Fruit fly (Drosophila melanogaster) whole organism, embryonic: ENCODE data around the gene Grd.

ENCODE experiments used
- Ada2b ChIP-seq: fragments of 200-800 bp; sonication (Bioruptor generic); IDR thresholded peaks from 2 replicates; pipeline ENCODE4 v1.3.6; 2022; ENCODE audit warnings: missing biosample characterization, missing genetic modification characterization
- Aef1 ChIP-seq: fragments of 200-800 bp; sonication (Bioruptor generic); IDR thresholded peaks from 3 replicates; pipeline ENCODE4 v1.3.6; 2022; ENCODE audit warnings: missing biosample characterization, missing genetic modification characterization
- BtbVII ChIP-seq: fragments of 200-800 bp; sonication (Bioruptor generic); optimal IDR thresholded peaks from 3 replicates; lab custom pipeline; 2017; ENCODE audit warnings: missing biosample characterization, mild to moderate bottlenecking, missing genetic modification characterization
- C15 ChIP-seq: fragments of 200-800 bp; sonication (Bioruptor generic); IDR thresholded peaks from 3 replicates; pipeline ENCODE4 v1.3.6; 2022; ENCODE audit warnings: missing biosample characterization, missing genetic modification characterization
- CG10267 ChIP-seq: fragments of 200-800 bp; sonication (Bioruptor generic); optimal IDR thresholded peaks from 2 replicates; lab custom pipeline; 2018; ENCODE audit warnings: missing biosample characterization, mild to moderate bottlenecking, missing genetic modification characterization, moderate library complexity
- CG10462 ChIP-seq: fragments of 200-800 bp; sonication (Bioruptor generic); optimal IDR thresholded peaks from 2 replicates; lab custom pipeline; 2016; ENCODE audit warnings: missing biosample characterization, missing genetic modification characterization
- CG10543 ChIP-seq: fragments of 200-800 bp; sonication (Bioruptor generic); optimal IDR thresholded peaks from 3 replicates; lab custom pipeline; 2017; ENCODE audit warnings: missing biosample characterization, mild to moderate bottlenecking, missing genetic modification characterization, moderate library complexity
- CG11456 ChIP-seq: fragments of 200-800 bp; sonication (Bioruptor generic); IDR thresholded peaks from 3 replicates; pipeline ENCODE4 v1.3.6; 2022; ENCODE audit warnings: missing biosample characterization, missing genetic modification characterization
- CG11723 ChIP-seq: fragments of 200-800 bp; sonication (Bioruptor generic); optimal IDR thresholded peaks from 2 replicates; lab custom pipeline; 2017; ENCODE audit warnings: missing biosample characterization, mild to moderate bottlenecking, missing genetic modification characterization
- CG13775 ChIP-seq: fragments of 200-800 bp; sonication (Bioruptor generic); optimal IDR thresholded peaks from 3 replicates; lab custom pipeline; 2017; ENCODE audit warnings: missing biosample characterization, mild to moderate bottlenecking, missing genetic modification characterization
- CG15269 ChIP-seq: fragments of 200-800 bp; sonication (Bioruptor generic); optimal IDR thresholded peaks from 2 replicates; lab custom pipeline; 2018; ENCODE audit warnings: missing biosample characterization, mild to moderate bottlenecking, missing genetic modification characterization, moderate library complexity
- CG1647 ChIP-seq: fragments of 200-800 bp; sonication (Bioruptor generic); optimal IDR thresholded peaks from 3 replicates; lab custom pipeline; 2016; ENCODE audit warnings: missing biosample characterization, missing genetic modification characterization
- CG17328 ChIP-seq: fragments of 200-800 bp; sonication (Bioruptor generic); IDR thresholded peaks from 2 replicates; pipeline ENCODE4 v1.3.6; 2022; ENCODE audit warnings: missing biosample characterization, missing genetic modification characterization
- CG18011 ChIP-seq: fragments of 200-800 bp; sonication (Bioruptor generic); optimal IDR thresholded peaks from 2 replicates; lab custom pipeline; 2017; ENCODE audit warnings: missing biosample characterization, missing genetic modification characterization, mild to moderate bottlenecking, moderate library complexity, missing genotype
- CG2120 ChIP-seq: fragments of 200-800 bp; sonication (Bioruptor generic); optimal IDR thresholded peaks from 3 replicates; lab custom pipeline; 2016; ENCODE audit warnings: missing biosample characterization, missing genetic modification characterization
- CG32532 ChIP-seq: fragments of 200-800 bp; sonication (Bioruptor generic); IDR thresholded peaks from 2 replicates; pipeline ENCODE4 v1.3.6; 2022; ENCODE audit warnings: missing biosample characterization, missing genetic modification characterization
- CG3281 ChIP-seq: fragments of 200-800 bp; sonication (Bioruptor generic); optimal IDR thresholded peaks from 3 replicates; lab custom pipeline; 2017; ENCODE audit warnings: missing biosample characterization, mild to moderate bottlenecking, missing genetic modification characterization
- CG8281 ChIP-seq: fragments of 200-800 bp; sonication (Bioruptor generic); optimal IDR thresholded peaks from 2 replicates; lab custom pipeline; 2018; ENCODE audit warnings: missing biosample characterization, mild to moderate bottlenecking, missing genetic modification characterization, moderate library complexity
- CG8290 ChIP-seq, 3 experiments: fragments of 200-800 bp; sonication (Bioruptor generic); optimal IDR thresholded peaks; 2 replicates each; lab custom pipeline; 2016 to 2019; ENCODE audit warnings: missing biosample characterization in 3 of 3, missing genetic modification characterization in 3 of 3, mild to moderate bottlenecking in 2 of 3, moderate library complexity in 1 of 3
- CG9797 ChIP-seq: fragments of 200-800 bp; sonication (Bioruptor generic); optimal IDR thresholded peaks from 3 replicates; lab custom pipeline; 2018; ENCODE audit warnings: missing biosample characterization, mild to moderate bottlenecking, missing genetic modification characterization
- D19A ChIP-seq: fragments of 200-800 bp; optimal IDR thresholded peaks from 3 replicates; lab custom pipeline; 2019; ENCODE audit warnings: missing biosample characterization, mild to moderate bottlenecking, missing genetic modification characterization, moderate library complexity
- Deaf1 ChIP-seq: fragments of 200-800 bp; optimal IDR thresholded peaks from 3 replicates; lab custom pipeline; 2019; ENCODE audit warnings: missing biosample characterization, mild to moderate bottlenecking, missing genetic modification characterization, moderate library complexity
- Ets97D ChIP-seq: fragments of 200-800 bp; sonication (Bioruptor generic); optimal IDR thresholded peaks from 3 replicates; lab custom pipeline; 2016; ENCODE audit warnings: missing biosample characterization, missing genetic modification characterization
- H2.0 ChIP-seq: fragments of 200-800 bp; sonication (Bioruptor generic); IDR thresholded peaks from 2 replicates; pipeline ENCODE4 v1.3.6; 2022; ENCODE audit warnings: missing biosample characterization, missing genetic modification characterization
- HLH4C ChIP-seq: fragments of 200-800 bp; sonication (Bioruptor generic); IDR thresholded peaks from 3 replicates; pipeline ENCODE4 v1.3.6; 2022; ENCODE audit warnings: missing biosample characterization, missing genetic modification characterization; ENCODE audit not compliant: partially characterized antibody
- Hmx ChIP-seq: fragments of 200-800 bp; sonication (Bioruptor generic); optimal IDR thresholded peaks from 2 replicates; lab custom pipeline; 2016; ENCODE audit warnings: missing biosample characterization, missing genetic modification characterization
- Hsf ChIP-seq: fragments of 200-800 bp; sonication (Bioruptor generic); optimal IDR thresholded peaks from 3 replicates; lab custom pipeline; 2016; ENCODE audit warnings: missing biosample characterization, missing genetic modification characterization
- Nf-YB ChIP-seq: fragments of 200-800 bp; sonication (Bioruptor generic); optimal IDR thresholded peaks from 3 replicates; lab custom pipeline; 2019; ENCODE audit warnings: missing biosample characterization, mild to moderate bottlenecking, missing genetic modification characterization, moderate library complexity
- Pdp1 ChIP-seq, 2 experiments: fragments of 200-800 bp; sonication (Bioruptor generic); optimal IDR thresholded peaks; 3 replicates each; lab custom pipeline; 2016; ENCODE audit warnings: missing biosample characterization in 2 of 2, missing genetic modification characterization in 2 of 2, mild to moderate bottlenecking in 1 of 2, moderate library complexity in 1 of 2
- Trl ChIP-seq, 3 experiments: fragments of >200 bp in 2 of 3; fragments of 200-800 bp in 1 of 3; sonication (Bioruptor generic) in 1 of 3; optimal IDR thresholded peaks; 2 replicates in 1 of 3; 3 replicates in 2 of 3; lab custom pipeline; 2016 to 2017; ENCODE audit warnings: missing biosample characterization in 1 of 3, missing genetic modification characterization in 1 of 3
- br ChIP-seq: fragments of >200 bp; optimal IDR thresholded peaks from 2 replicates; lab custom pipeline; 2017
- chinmo ChIP-seq: fragments of 200-800 bp; sonication (Bioruptor generic); IDR thresholded peaks from 4 replicates; pipeline ENCODE4 v1.3.6; 2022; ENCODE audit warnings: missing biosample characterization, missing genetic modification characterization; ENCODE audit not compliant: partially characterized antibody
- disco-r ChIP-seq: fragments of 200-800 bp; sonication (Bioruptor generic); optimal IDR thresholded peaks from 2 replicates; lab custom pipeline; 2016; ENCODE audit warnings: missing biosample characterization, missing genetic modification characterization
- fd102C ChIP-seq: fragments of 200-800 bp; sonication (Bioruptor generic); optimal IDR thresholded peaks from 2 replicates; lab custom pipeline; 2018; ENCODE audit warnings: missing biosample characterization, mild to moderate bottlenecking, missing genetic modification characterization, moderate library complexity
- ftz-f1 ChIP-seq: fragments of 200-800 bp; sonication (Bioruptor generic); optimal IDR thresholded peaks from 2 replicates; lab custom pipeline; 2016; ENCODE audit warnings: missing biosample characterization, missing genetic modification characterization
- gfzf ChIP-seq: fragments of 200-800 bp; sonication (Bioruptor generic); optimal IDR thresholded peaks from 2 replicates; lab custom pipeline; 2016; ENCODE audit warnings: missing biosample characterization, mild to moderate bottlenecking, missing genetic modification characterization, moderate library complexity
- gsb ChIP-seq: fragments of 200-800 bp; sonication (Bioruptor generic); IDR thresholded peaks from 2 replicates; pipeline ENCODE4 v1.3.6; 2022; ENCODE audit warnings: missing biosample characterization, missing genetic modification characterization
- hbn ChIP-seq: fragments of 200-800 bp; sonication (Bioruptor generic); IDR thresholded peaks from 2 replicates; pipeline ENCODE4 v1.3.6; 2022; ENCODE audit warnings: missing biosample characterization, missing genetic modification characterization; ENCODE audit not compliant: partially characterized antibody
- her ChIP-seq: fragments of 200-800 bp; sonication (Bioruptor generic); optimal IDR thresholded peaks from 2 replicates; lab custom pipeline; 2016; ENCODE audit warnings: missing biosample characterization, missing genetic modification characterization
- insv ChIP-seq, 2 experiments: fragments of 200-800 bp; sonication (Bioruptor generic); optimal IDR thresholded peaks; 3 replicates each; lab custom pipeline; 2016 to 2018; ENCODE audit warnings: missing biosample characterization in 2 of 2, missing genetic modification characterization in 2 of 2
- knrl ChIP-seq: fragments of 200-800 bp; sonication (Bioruptor generic); IDR thresholded peaks from 3 replicates; pipeline ENCODE4 v1.3.6; 2022; ENCODE audit warnings: missing biosample characterization, missing genetic modification characterization; ENCODE audit not compliant: partially characterized antibody
- lab ChIP-seq: fragments of 200-800 bp; sonication (Bioruptor generic); optimal IDR thresholded peaks from 3 replicates; lab custom pipeline; 2017; ENCODE audit warnings: missing biosample characterization, missing genetic modification characterization, mild to moderate bottlenecking, moderate library complexity, missing genetic modification reagents
- mirr ChIP-seq: fragments of 200-800 bp; sonication (Bioruptor generic); optimal IDR thresholded peaks from 3 replicates; lab custom pipeline; 2018; ENCODE audit warnings: missing biosample characterization, mild to moderate bottlenecking, missing genetic modification characterization
- nerfin-2 ChIP-seq: fragments of 200-800 bp; sonication (Bioruptor generic); IDR thresholded peaks from 2 replicates; pipeline ENCODE4 v1.3.6; 2022; ENCODE audit warnings: missing biosample characterization, missing genetic modification characterization; ENCODE audit not compliant: partially characterized antibody
- oc ChIP-seq: fragments of 200-800 bp; sonication (Bioruptor generic); optimal IDR thresholded peaks from 2 replicates; lab custom pipeline; 2018; ENCODE audit warnings: missing biosample characterization, mild to moderate bottlenecking, missing genetic modification characterization, moderate library complexity
- pita ChIP-seq: fragments of 200-800 bp; sonication (Bioruptor generic); optimal IDR thresholded peaks from 2 replicates; lab custom pipeline; 2017; ENCODE audit warnings: missing biosample characterization, mild to moderate bottlenecking, missing genetic modification characterization
- pros ChIP-seq: fragments of 200-800 bp; sonication (Bioruptor generic); optimal IDR thresholded peaks from 3 replicates; lab custom pipeline; 2019; ENCODE audit warnings: missing biosample characterization, mild to moderate bottlenecking, missing genetic modification characterization, moderate library complexity
- slbo ChIP-seq: fragments of 200-800 bp; sonication (Bioruptor generic); IDR thresholded peaks from 2 replicates; pipeline ENCODE4 v1.3.6; 2022; ENCODE audit warnings: missing biosample characterization, missing genetic modification characterization

Gene Grd

dm6 chr3L:17841085-17841606 is 18.0 kb downstream of the Grd start, which contains the start of gene CG5577 (continued):
- TF ChIP-seq CG2120 (GFP tag; lab: Kevin White, UChicago), result peak; percentile 56
- TF ChIP-seq CG8281 (tag; lab: Kevin White, UChicago), result no peak
- TF ChIP-seq knrl, result peak; percentile 56; the same call in 2 of the 3 replicates
- TF ChIP-seq C15 (GFP tag; lab: Robert Waterston, UW), result no peak
- TF ChIP-seq Ets97D (GFP tag; lab: Kevin White, UChicago), result no peak
- no peak for TF ChIP-seq CG17328 (GFP tag; lab: Robert Waterston, UW)
- no peak for TF ChIP-seq CG18011 (GFP tag; lab: Kevin White, UChicago)
- TF ChIP-seq BtbVII (GFP tag; lab: Kevin White, UChicago), result peak; percentile 7
- peak; percentile 38 to 75 for TF ChIP-seq Trl (optimal IDR thresholded peaks at IDR 0.05; lab: Kevin White, UChicago)
- peak; percentile 9 for TF ChIP-seq Trl (GFP tag; optimal IDR thresholded peaks at IDR 0.05; lab: Kevin White, UChicago)
- TF ChIP-seq CG11456, result 0 out of 3 replicates have a peak, but pooled peaks have one; percentile 21
- TF ChIP-seq Hmx (GFP tag; lab: Kevin White, UChicago), result no peak
- no peak for TF ChIP-seq br (lab: Kevin White, UChicago)
- no peak for TF ChIP-seq CG13775 (GFP tag; lab: Kevin White, UChicago)
- TF ChIP-seq Ada2b (GFP tag; lab: Robert Waterston, UW), result peak; percentile 25; the same call in 1 of the 2 replicates
- TF ChIP-seq disco-r (GFP tag; lab: Kevin White, UChicago), result no peak
- TF ChIP-seq gsb (GFP tag; lab: Robert Waterston, UW), result no peak
- TF ChIP-seq CG10543 (GFP tag; lab: Kevin White, UChicago), result peak; percentile 79
- no peak for TF ChIP-seq pita (GFP tag; lab: Kevin White, UChicago)
- peak; percentile 12 for TF ChIP-seq her (GFP tag; lab: Kevin White, UChicago)
- TF ChIP-seq H2.0 (GFP tag; lab: Robert Waterston, UW), result no peak
- TF ChIP-seq CG9797 (GFP tag; lab: Kevin White, UChicago), result no peak
- peak; percentile 57 for TF ChIP-seq mirr (GFP tag; lab: Kevin White, UChicago)
- TF ChIP-seq lab, result peak; percentile 69
- TF ChIP-seq Deaf1, result peak; percentile 78
- TF ChIP-seq gfzf (GFP tag; lab: Kevin White, UChicago), result no peak
- peak; percentile 12 for TF ChIP-seq CG3281 (GFP tag; lab: Kevin White, UChicago)
- TF ChIP-seq chinmo, result peak; percentile 86; the same call in 3 of the 4 replicates
- TF ChIP-seq Hsf (GFP tag; lab: Kevin White, UChicago), result peak; percentile 7
- TF ChIP-seq Pdp1 (GFP tag; optimal IDR thresholded peaks at IDR 0.05; lab: Kevin White, UChicago), result no peak
- TF ChIP-seq fd102C, result no peak
- TF ChIP-seq hbn (GFP tag; lab: Robert Waterston, UW), result peak; percentile 40; the same call in 1 of the 2 replicates
- peak; percentile 48; the same call in 1 of the 3 replicates for TF ChIP-seq HLH4C (GFP tag; lab: Robert Waterston, UW)
- no peak for TF ChIP-seq CG10267
- TF ChIP-seq Aef1 (GFP tag; lab: Robert Waterston, UW), result no peak
- peak; percentile 69 for TF ChIP-seq D19A (tag; lab: Kevin White, UChicago)
- TF ChIP-seq CG8290 (GFP tag; optimal IDR thresholded peaks at IDR 0.05; lab: Kevin White, UChicago), result no peak
- peak in 1 of 2 experiments; percentile 72 for TF ChIP-seq CG8290 (tag; optimal IDR thresholded peaks at IDR 0.05; lab: Kevin White, UChicago)
- no peak for TF ChIP-seq CG11723 (GFP tag; lab: Kevin White, UChicago)
- no peak for TF ChIP-seq oc (tag; lab: Kevin White, UChicago)
- peak; percentile 27 for TF ChIP-seq CG15269 (tag; lab: Kevin White, UChicago)
- no peak for TF ChIP-seq insv (GFP tag; optimal IDR thresholded peaks at IDR 0.05; lab: Kevin White, UChicago)
- TF ChIP-seq nerfin-2, result 0 out of 2 replicates have a peak, but pooled peaks have one; percentile 16
- TF ChIP-seq Nf-YB (GFP tag; lab: Kevin White, UChicago), result peak; percentile 87
- TF ChIP-seq slbo, result peak; percentile 39; the same call in 1 of the 2 replicates
- no peak for TF ChIP-seq CG1647 (GFP tag; lab: Kevin White, UChicago)
- no peak for TF ChIP-seq CG10462 (GFP tag; lab: Kevin White, UChicago)
- TF ChIP-seq pros (GFP tag; lab: Kevin White, UChicago), result peak; percentile 38
- peak; percentile 68 for TF ChIP-seq CG32532 (GFP tag; lab: Robert Waterston, UW)
- peak; percentile 98 for TF ChIP-seq ftz-f1
